Worm (Caenorhabditis elegans): ENCODE results near the gene F10D7.10.

DNA sequence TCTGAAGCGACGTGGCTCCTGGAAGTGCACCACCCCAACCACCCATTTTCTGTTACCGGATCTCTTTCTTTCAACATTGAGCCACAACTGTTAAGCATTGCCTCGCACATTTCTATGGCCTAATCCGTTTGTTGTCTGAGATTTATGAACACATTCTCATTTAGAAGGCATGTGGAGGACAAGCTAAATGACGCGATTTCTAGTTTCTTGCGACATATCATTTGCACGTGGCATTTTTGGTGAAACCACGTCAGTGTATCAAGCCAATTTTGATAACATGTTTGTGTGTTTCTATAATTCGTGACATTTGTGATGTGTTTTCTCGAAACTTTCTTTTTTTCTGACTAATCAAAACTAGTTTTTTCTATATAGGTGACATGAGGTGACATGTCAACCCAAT is 22.8 kb downstream of the F10D7.10 start:
- TF ChIP-seq lin-39 (tag; optimal IDR thresholded peaks at IDR 0.05) (no peak), ceh-9 (tag; optimal IDR thresholded peaks at IDR 0.05) (no peak), nhr-77 (tag; optimal IDR thresholded peaks at IDR 0.05) (no peak), elt-3 (tag; optimal IDR thresholded peaks at IDR 0.05) (no peak), snpc-4 (tag; optimal IDR thresholded peaks at IDR 0.05) (no peak), unc-62 (GFP tag; optimal IDR thresholded peaks at IDR 0.05) (no peak), ama-1 (optimal IDR thresholded peaks at IDR 0.05) (no peak), ZK546.5 (tag; optimal IDR thresholded peaks at IDR 0.05) (no peak), nhr-12 (tag; optimal IDR thresholded peaks at IDR 0.05) (no peak), lsy-12 (tag; optimal IDR thresholded peaks at IDR 0.05) (no peak), nhr-25 (tag; optimal IDR thresholded peaks at IDR 0.05) (no peak), mdl-1 (tag; optimal IDR thresholded peaks at IDR 0.05) (no peak), eor-1 (tag; optimal IDR thresholded peaks at IDR 0.05) (no peak)

Measured in whole organism, L3 larva.